Fruit fly (Drosophila melanogaster) whole organism, larva: ENCODE measurements around the gene drm.

ENCODE experiments used
- noc ChIP-seq: fragments of 200-800 bp; sonication (Bioruptor generic); optimal IDR thresholded peaks from 3 replicates; lab custom pipeline; 2019; ENCODE audit warnings: missing biosample characterization, mild to moderate bottlenecking, missing genetic modification characterization, moderate library complexity

Gene drm

DNA sequence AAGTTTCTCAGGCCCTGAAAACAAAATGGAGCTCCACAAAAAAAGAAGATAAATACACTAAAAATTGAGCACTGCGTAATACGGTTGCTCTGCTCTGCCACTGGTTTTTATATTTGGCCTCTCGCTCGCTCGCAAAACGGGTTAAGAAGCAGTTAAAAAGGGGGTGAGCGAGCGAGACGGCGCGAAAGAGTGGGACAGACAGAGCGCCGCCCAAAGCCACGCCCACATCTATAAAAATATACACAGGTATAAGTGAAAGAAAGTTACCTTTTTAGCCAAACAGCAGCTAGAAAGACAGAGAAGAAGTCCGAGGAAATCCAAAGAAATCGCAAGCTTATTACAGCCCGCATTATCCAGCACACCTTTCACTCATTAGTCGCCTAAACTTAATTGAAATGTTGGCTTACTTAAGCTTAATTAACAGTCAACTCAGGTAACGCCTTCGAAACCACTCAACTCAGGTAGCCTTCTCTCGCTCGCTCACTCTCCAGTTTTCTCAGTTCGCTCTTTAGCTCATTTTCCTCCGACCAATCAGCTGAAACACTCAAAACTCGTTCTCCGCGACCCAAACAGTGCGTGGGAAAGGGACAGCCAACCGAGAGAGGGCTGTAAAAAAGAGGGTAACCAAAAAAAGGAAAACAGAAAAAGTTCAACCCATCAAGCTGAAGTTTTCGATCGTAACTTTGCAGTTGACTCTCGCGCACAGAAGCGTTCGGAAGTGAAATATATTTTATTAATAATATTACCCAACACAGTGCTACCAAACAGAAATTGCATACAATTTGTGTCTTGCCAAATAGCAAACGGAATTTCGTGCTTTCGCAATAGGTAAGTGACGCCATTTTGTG, at the start of gene drm:
Gene drm (plus strand): TSS at position 684 of the 848 bp plus-strand sequence.
- no peak for TF ChIP-seq noc (tag; lab: Kevin White, UChicago)

DNA sequence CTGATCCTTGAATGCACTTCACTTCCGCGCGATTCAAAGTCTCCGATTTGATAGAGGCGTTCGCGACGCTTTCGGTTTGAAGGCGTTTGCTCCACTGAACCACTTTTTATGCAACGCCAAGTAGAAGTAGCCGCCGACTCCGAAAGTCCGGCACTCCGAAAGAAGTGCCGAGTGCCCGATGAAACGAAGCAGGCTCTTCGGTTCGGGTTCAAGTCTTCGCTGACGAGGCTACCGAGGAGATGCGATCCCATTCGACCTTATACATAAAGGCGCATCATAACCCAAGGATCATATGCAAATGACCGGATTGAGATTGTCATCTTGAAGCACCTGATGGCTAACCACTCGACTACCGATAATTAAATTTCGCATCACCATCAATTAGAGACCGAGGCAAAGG, 48.1 kb upstream of the drm start, which contains the start of gene CG15414:
Gene CG15414 (minus strand): TSS at position 101 of the 400 bp plus-strand sequence.
- TF ChIP-seq noc (tag; lab: Kevin White, UChicago) = no peak

DNA sequence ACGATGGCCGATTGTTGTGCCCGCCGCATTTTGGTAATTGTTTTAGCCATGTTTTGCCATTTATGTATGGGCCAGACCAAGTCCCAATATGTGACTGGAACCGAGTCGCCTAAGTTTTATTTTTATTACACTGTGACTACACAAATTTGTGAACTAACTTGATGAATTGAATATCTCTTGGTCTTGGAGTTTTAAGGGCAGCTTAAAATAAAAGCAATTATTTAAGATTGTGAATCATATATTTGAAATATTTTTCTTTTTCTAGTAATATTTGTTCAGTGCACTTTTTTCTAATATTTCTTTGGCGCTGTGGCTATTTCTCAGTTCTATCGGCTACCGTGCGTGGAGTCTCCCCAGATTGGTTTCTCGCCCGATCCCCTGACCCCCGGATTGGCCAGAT, 45.6 kb upstream of the drm start:
- TF ChIP-seq noc (tag; lab: Kevin White, UChicago) = no peak

DNA sequence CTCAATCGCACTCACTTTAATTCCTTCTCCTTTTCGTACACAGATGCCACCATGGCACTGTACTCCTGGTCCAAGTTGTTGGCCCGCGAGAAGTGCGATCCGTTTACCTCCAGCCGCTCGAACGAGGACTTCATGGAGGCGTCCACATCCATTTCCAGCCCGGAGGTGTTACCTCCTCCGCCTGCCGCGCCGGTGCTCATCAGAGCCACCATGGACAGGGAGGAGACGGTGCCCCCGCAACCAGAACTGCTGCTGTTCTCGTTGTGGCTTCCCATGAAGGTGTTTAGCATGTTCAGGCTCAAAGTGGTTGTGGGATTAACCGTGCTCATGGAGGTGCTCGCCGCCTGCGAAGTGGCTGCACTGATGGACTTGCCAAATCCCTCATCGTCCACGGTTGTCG, 43.6 kb upstream of the drm start:
- TF ChIP-seq noc (tag; lab: Kevin White, UChicago) = no peak

dm6 chr2L:3504851-3505250, 34.2 kb upstream of the drm start:
- no peak for TF ChIP-seq noc (tag; lab: Kevin White, UChicago)

DNA sequence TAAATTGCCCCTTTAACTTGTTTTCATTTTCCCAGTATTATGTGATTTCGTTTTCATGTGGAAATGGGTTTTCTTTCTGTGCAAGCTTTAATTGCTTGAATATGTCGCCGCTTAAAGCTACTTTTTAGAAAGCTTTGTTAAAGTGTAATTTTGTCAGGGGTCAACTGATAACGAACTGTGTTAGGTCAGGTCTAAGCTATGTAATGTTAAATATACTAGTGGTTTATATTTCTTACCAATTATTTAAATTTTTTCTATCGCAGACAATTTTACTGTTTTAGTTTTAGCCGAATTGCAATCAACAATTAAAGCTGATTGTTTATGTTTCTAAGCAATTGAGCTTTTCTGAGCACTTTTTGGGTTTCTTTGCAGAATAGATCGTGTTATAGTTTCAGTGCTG, 32.7 kb upstream of the drm start:
- TF ChIP-seq noc (tag; lab: Kevin White, UChicago) = no peak

dm6 chr2L:3506806-3507205, 32.2 kb upstream of the drm start:
- TF ChIP-seq noc (tag; lab: Kevin White, UChicago) = no peak

- TF ChIP-seq noc (tag; lab: Kevin White, UChicago) = no peak
Measured at dm6 chr2L:3507209-3508164, 31.6 kb upstream of the drm start, which contains the start of gene tim. tim (minus strand) TSS chr2L:3508119.

- no peak for TF ChIP-seq noc (tag; lab: Kevin White, UChicago)
Measured at dm6 chr2L:3510002-3510401, 29.0 kb upstream of the drm start, which contains the start of gene CG31954. CG31954 (minus strand) TSS chr2L:3510102.

DNA sequence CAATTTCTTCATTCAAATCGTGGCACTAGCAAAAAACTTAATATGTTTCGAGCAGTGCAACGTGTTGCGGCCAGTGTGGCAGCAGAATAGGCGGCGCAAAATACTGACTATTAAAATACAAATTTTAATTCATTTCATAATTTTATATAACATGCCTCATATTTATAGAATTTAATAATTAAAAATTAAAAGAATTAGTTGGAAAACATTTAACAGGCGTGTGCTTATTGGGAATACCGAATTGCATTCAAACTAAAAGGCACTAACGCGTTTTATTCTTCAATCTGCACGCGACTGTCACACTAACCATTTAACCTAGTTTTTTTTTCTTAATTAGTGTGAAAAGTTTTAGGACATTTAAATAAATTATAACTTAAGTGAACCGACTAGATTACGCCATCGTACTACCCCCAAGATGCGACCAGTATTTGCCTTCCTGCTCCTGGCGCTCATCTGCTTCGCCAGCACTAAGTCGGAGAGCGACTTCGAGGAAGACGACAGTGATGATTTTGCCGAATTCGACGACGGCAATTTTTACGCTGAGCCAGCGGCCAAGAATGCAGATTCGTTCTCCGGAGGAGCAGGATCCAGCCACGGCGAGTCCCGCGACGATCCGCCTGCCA, 24.4 kb upstream of the drm start, which contains the start of the genes LeuRS and CG17593:
Gene LeuRS (minus strand): TSS at position 88 of the 623 bp plus-strand sequence.
Gene CG17593 (plus strand): TSS at position 304 of the 623 bp plus-strand sequence.
- no peak for TF ChIP-seq noc (tag; lab: Kevin White, UChicago)

- no peak for TF ChIP-seq noc (tag; lab: Kevin White, UChicago)
Measured at dm6 chr2L:3519551-3519950, 19.5 kb upstream of the drm start, which contains the start of the genes CG3213 and CG8851. CG3213 (minus strand) TSS chr2L:3519651. CG8851 (plus strand) TSS chr2L:3519677.

- TF ChIP-seq noc (tag; lab: Kevin White, UChicago) = no peak
Measured at dm6 chr2L:3523956-3524355, 15.1 kb upstream of the drm start, which contains the start of gene Sr-CIV. Sr-CIV (minus strand) TSS chr2L:3524056.

DNA sequence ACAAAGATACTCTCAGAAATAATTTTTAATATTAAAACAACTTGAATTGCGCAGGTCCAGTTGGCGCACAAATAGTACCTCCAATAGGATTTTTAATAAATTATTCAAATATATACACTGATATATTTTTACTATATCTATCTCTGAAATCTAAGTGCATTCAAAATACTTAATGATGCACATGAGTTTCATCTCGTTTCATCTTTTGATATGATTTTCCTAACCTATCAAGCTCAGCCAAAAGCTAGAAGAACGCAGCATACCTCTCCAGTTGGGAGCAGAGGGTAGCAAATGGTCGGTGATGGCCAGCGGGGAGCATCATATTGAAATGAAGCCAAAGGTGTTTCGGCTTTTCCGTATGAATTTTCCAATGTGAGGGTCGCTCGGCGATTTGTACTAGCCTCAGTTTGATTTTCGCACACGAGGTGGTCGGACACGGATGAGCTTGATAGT, 14.3 kb upstream of the drm start, which contains the start of gene CG8852:
Gene CG8852 (plus strand): TSS at position 403 of the 453 bp plus-strand sequence.
- TF ChIP-seq noc (tag; lab: Kevin White, UChicago) = no peak

DNA sequence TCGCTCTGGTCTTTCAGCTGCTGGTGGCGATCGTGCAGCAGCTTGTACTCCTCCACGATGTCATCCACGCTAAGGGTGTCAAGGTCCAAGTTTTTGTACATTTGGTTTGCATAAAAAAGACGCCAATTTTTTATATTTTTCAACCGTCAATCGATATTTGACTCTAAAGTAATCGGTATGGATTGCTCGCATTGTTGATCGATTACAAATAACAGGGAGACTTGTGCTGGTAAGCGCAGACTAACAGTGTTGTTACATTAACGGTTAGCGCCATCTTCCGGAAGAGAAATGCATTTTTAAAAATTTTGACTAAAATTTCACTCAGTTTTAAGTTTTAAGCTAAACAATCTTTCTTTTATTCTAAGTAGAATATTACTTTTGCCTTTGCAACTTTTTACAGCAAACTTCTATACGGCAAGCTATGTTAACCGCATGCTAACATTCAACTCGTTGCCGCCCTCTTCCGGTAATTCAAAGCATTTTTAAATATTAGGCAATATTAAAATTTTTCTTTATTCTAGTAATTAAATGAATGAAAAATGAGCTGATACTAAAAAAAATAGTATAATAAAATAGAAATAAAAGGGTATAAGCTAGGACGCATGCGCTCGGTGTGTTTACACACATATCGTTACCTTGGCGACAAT, 8.7 kb upstream of the drm start, which contains the start of the genes Spindly and IFT57:
Gene Spindly (minus strand): TSS at position 132 of the 647 bp plus-strand sequence.
Gene IFT57 (plus strand): TSS at position 604 of the 647 bp plus-strand sequence.
- no peak for TF ChIP-seq noc (tag; lab: Kevin White, UChicago)
